Fruit fly (Drosophila melanogaster): Measurements from ENCODE around the gene Fit1.

dm6 chr3L:4061921-4062474 is 41.4 kb upstream of the Fit1 start, which contains the start of gene dib:
- TF ChIP-seq CG2889 (GFP tag; IDR thresholded peaks at IDR 0.05): no peak
- TF ChIP-seq CG6854 (GFP tag; optimal IDR thresholded peaks at IDR 0.05): no peak
- TF ChIP-seq CG15073 (GFP tag; optimal IDR thresholded peaks at IDR 0.05): no peak
- no peak for TF ChIP-seq H2.0 (GFP tag; IDR thresholded peaks at IDR 0.05)
